Fruit fly (Drosophila melanogaster) whole organism: ENCODE results near the gene Targ1.

Experiments used
- CG8478 ChIP-seq: fragments of >200 bp; optimal IDR thresholded peaks from 2 replicates; lab custom pipeline; 2018; ENCODE audit warnings: inconsistent platforms
- Dll ChIP-seq: fragments of >200 bp; optimal IDR thresholded peaks from 2 replicates; lab custom pipeline; 2017
- EcR ChIP-seq, 2 experiments: fragments of >200 bp; optimal IDR thresholded peaks; 2 replicates each; lab custom pipeline; 2017; ENCODE audit warnings: missing biosample characterization in 2 of 2, missing genetic modification characterization in 2 of 2, missing genetic modification reagents in 2 of 2
- pan ChIP-seq: fragments of >200 bp; optimal IDR thresholded peaks from 2 replicates; lab custom pipeline; 2017
- psq ChIP-seq: fragments of >200 bp; optimal IDR thresholded peaks from 2 replicates; lab custom pipeline; 2017
- usp ChIP-seq: fragments of >200 bp; optimal IDR thresholded peaks from 2 replicates; lab custom pipeline; 2017; ENCODE audit warnings: missing biosample characterization, missing genetic modification characterization, mixed read lengths

DNA sequence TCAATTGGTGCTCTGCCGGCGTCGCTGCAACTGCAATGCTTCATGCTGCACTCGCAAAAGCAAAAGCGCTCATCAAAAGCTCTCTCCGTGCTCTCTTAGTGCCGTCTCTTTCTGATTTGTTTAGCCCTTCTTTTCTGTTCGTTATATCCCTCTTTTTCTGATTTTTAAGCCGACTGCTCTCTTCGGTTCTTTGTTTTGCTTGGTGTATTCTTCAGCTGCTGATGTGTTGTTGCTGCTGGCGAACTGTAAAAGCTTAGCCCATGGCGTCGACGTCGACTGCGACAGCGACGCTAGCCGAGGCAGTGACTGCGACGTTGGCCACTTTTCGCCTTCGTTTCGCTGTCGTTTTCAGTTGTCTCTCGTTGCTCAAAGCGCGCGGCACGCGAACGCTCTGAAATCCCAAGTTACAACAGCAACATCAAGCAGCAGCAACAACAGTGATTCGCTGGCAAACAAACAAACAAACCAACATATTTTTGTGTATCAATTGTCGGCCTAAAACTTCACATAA lies 37.4 kb upstream of the Targ1 start:
- TF ChIP-seq pan (lab: Kevin White, UChicago) (no peak), usp (GFP tag; lab: Kevin White, UChicago) (no peak), CG8478 (lab: Kevin White, UChicago) (peak; percentile 26), EcR (GFP tag; optimal IDR thresholded peaks at IDR 0.05; lab: Kevin White, UChicago) (peak in 1 of 2 experiments; percentile 17), psq (peak; percentile 83), Dll (lab: Kevin White, UChicago) (peak; percentile 74)
